Worm (Caenorhabditis elegans) whole organism, midembryonic: ENCODE data around the gene Y116A8C.470.

Experiments
- T22C8.4 ChIP-seq: fragments of 200-800 bp; sonication (Bioruptor generic); IDR thresholded peaks from 2 replicates; pipeline ENCODE4 v1.3.6; 2022; ENCODE audit warnings: missing genetic modification characterization, missing compliant biosample characterization
- cog-1 ChIP-seq: sonication (generic microtip); optimal IDR thresholded peaks from 2 replicates; lab custom pipeline; 2016; ENCODE audit warnings: missing genetic modification characterization, missing compliant biosample characterization
- flt-1 ChIP-seq: fragments of 200-800 bp; sonication (Bioruptor generic); IDR thresholded peaks from 2 replicates; pipeline ENCODE4 v1.3.6; 2022; ENCODE audit warnings: missing genetic modification characterization, missing compliant biosample characterization
- klf-2 ChIP-seq: fragments of 200-800 bp; sonication (Bioruptor generic); conservative IDR thresholded peaks from 2 replicates; pipeline ENCODE4 v1.3.6; 2022; ENCODE audit warnings: missing genetic modification reagents, missing genetic modification characterization, missing compliant biosample characterization
- med-1 ChIP-seq: sonication (generic microtip); optimal IDR thresholded peaks from 2 replicates; lab custom pipeline; 2017; ENCODE audit warnings: missing genetic modification characterization, mild to moderate bottlenecking, missing compliant biosample characterization, antibody characterized with exemption, missing genetic modification reagents; ENCODE audit not compliant: insufficient read depth
- ref-1 ChIP-seq: fragments of 200-800 bp; sonication (Bioruptor generic); conservative IDR thresholded peaks from 2 replicates; pipeline ENCODE4 v1.3.6; 2022; ENCODE audit warnings: missing genetic modification reagents, missing genetic modification characterization, missing compliant biosample characterization
- tab-1 ChIP-seq: fragments of 200-800 bp; sonication (Bioruptor generic); IDR thresholded peaks from 2 replicates; pipeline ENCODE4 v1.3.6; 2022; ENCODE audit warnings: missing genetic modification characterization, missing compliant biosample characterization
- ztf-23 ChIP-seq: fragments of 200-800 bp; sonication (Bioruptor generic); IDR thresholded peaks from 2 replicates; pipeline ENCODE4 v1.3.6; 2022; ENCODE audit warnings: missing genetic modification reagents, missing genetic modification characterization, missing compliant biosample characterization
- ztf-29 ChIP-seq: fragments of 200-800 bp; sonication (Bioruptor generic); IDR thresholded peaks from 2 replicates; pipeline ENCODE4 v1.3.6; 2022; ENCODE audit warnings: missing genetic modification reagents, missing genetic modification characterization, missing compliant biosample characterization

Y116A8C.470 gene

ce11 chrIV:16919212-16919775 lies at the start of gene Y116A8C.470, which contains the start of gene Y116A8C.463:
TSS of gene Y116A8C.470 (minus strand) at chrIV:16919312.
TSS of gene Y116A8C.463 (plus strand) at chrIV:16919725.
- TF ChIP-seq tab-1 (GFP tag; lab: Robert Waterston, UW) (no peak), ref-1 (no peak), med-1 (GFP tag; lab: Kevin White, UChicago) (no peak), flt-1 (GFP tag; lab: Robert Waterston, UW) (no peak)

ce11 chrIV:16962445-16962844 lies 43.3 kb upstream of the Y116A8C.470 start:
- TF ChIP-seq T22C8.4 (peak; percentile 48; the same call in 1 of the 2 replicates), flt-1 (GFP tag; lab: Robert Waterston, UW) (no peak)

ce11 chrIV:16952389-16952788 lies 33.3 kb upstream of the Y116A8C.470 start:
- TF ChIP-seq T22C8.4 = 0 out of 2 replicates have a peak, but pooled peaks have one; percentile 46
- TF ChIP-seq ztf-23 (GFP tag; lab: Robert Waterston, UW) = no peak

- no peak for TF ChIP-seq ztf-29 (GFP tag; lab: Robert Waterston, UW)
- TF ChIP-seq T22C8.4 = no peak
- TF ChIP-seq klf-2 (GFP tag; lab: Robert Waterston, UW) = no peak
Observed at ce11 chrIV:16949767-16950166, 30.7 kb upstream of the Y116A8C.470 start, which contains the start of gene rad-54.B. TSS of gene rad-54.B (plus strand) at chrIV:16950067.

ce11 chrIV:16946746-16947145 lies 27.6 kb upstream of the Y116A8C.470 start, which contains the start of the genes Y116A8C.9 and arf-6:
TSS of gene Y116A8C.9 (minus strand) at chrIV:16946800.
TSS of gene arf-6 (plus strand) at chrIV:16947120.
- TF ChIP-seq tab-1 (GFP tag; lab: Robert Waterston, UW) (peak; percentile 67; the same call in 1 of the 2 replicates), flt-1 (GFP tag; lab: Robert Waterston, UW) (peak; percentile 81), ztf-29 (GFP tag; lab: Robert Waterston, UW) (no peak), ztf-23 (GFP tag; lab: Robert Waterston, UW) (peak; percentile 76), med-1 (GFP tag; lab: Kevin White, UChicago) (peak; percentile 84), ref-1 (no peak), klf-2 (GFP tag; lab: Robert Waterston, UW) (peak; percentile 77; the same call in 1 of the 2 replicates), T22C8.4 (peak; percentile 87), cog-1 (peak; percentile 1)

- TF ChIP-seq klf-2 (GFP tag; lab: Robert Waterston, UW) (no peak), ref-1 (no peak), tab-1 (GFP tag; lab: Robert Waterston, UW) (no peak), flt-1 (GFP tag; lab: Robert Waterston, UW) (no peak), cog-1 (no peak), med-1 (GFP tag; lab: Kevin White, UChicago) (no peak), ztf-23 (GFP tag; lab: Robert Waterston, UW) (no peak), T22C8.4 (no peak), ztf-29 (GFP tag; lab: Robert Waterston, UW) (no peak)
Observed at ce11 chrIV:16939001-16939400, 19.9 kb upstream of the Y116A8C.470 start, which contains the start of gene Y116A8C.10. TSS of gene Y116A8C.10 (minus strand) at chrIV:16939101.

ce11 chrIV:16936053-16936452 lies 16.9 kb upstream of the Y116A8C.470 start:
- TF ChIP-seq ref-1 (no peak), ztf-29 (GFP tag; lab: Robert Waterston, UW) (no peak), T22C8.4 (no peak), klf-2 (GFP tag; lab: Robert Waterston, UW) (no peak), tab-1 (GFP tag; lab: Robert Waterston, UW) (no peak), ztf-23 (GFP tag; lab: Robert Waterston, UW) (no peak), flt-1 (GFP tag; lab: Robert Waterston, UW) (no peak), cog-1 (no peak), med-1 (GFP tag; lab: Kevin White, UChicago) (no peak)

ce11 chrIV:16931077-16931476 lies 12.0 kb upstream of the Y116A8C.470 start, which contains the start of gene Y116A8C.49:
TSS of gene Y116A8C.49 (minus strand) at chrIV:16931177.
- TF ChIP-seq ref-1 = no peak
- no peak for TF ChIP-seq ztf-23 (GFP tag; lab: Robert Waterston, UW)
- TF ChIP-seq flt-1 (GFP tag; lab: Robert Waterston, UW) = no peak
- TF ChIP-seq cog-1 = no peak
- TF ChIP-seq med-1 (GFP tag; lab: Kevin White, UChicago) = no peak
- TF ChIP-seq T22C8.4 = no peak
- TF ChIP-seq klf-2 (GFP tag; lab: Robert Waterston, UW) = no peak

ce11 chrIV:16926558-16926957 lies 7.4 kb upstream of the Y116A8C.470 start:
- no peak for TF ChIP-seq klf-2 (GFP tag; lab: Robert Waterston, UW)
- TF ChIP-seq T22C8.4 = no peak
- TF ChIP-seq ref-1 = no peak
- no peak for TF ChIP-seq med-1 (GFP tag; lab: Kevin White, UChicago)
- TF ChIP-seq tab-1 (GFP tag; lab: Robert Waterston, UW) = no peak
- no peak for TF ChIP-seq ztf-23 (GFP tag; lab: Robert Waterston, UW)
- TF ChIP-seq flt-1 (GFP tag; lab: Robert Waterston, UW) = no peak
- TF ChIP-seq cog-1 = no peak
- TF ChIP-seq ztf-29 (GFP tag; lab: Robert Waterston, UW) = no peak

ce11 chrIV:16925363-16925863 lies 6.3 kb upstream of the Y116A8C.470 start:
- no peak for TF ChIP-seq tab-1 (GFP tag; lab: Robert Waterston, UW)
- no peak for TF ChIP-seq T22C8.4
- no peak for TF ChIP-seq med-1 (GFP tag; lab: Kevin White, UChicago)
- no peak for TF ChIP-seq cog-1
- no peak for TF ChIP-seq flt-1 (GFP tag; lab: Robert Waterston, UW)
- no peak for TF ChIP-seq klf-2 (GFP tag; lab: Robert Waterston, UW)
- no peak for TF ChIP-seq ztf-23 (GFP tag; lab: Robert Waterston, UW)
- no peak for TF ChIP-seq ztf-29 (GFP tag; lab: Robert Waterston, UW)
- TF ChIP-seq ref-1 = no peak
